Worm (Caenorhabditis elegans): ENCODE measurements around the gene K11H3.3.

- TF ChIP-seq lin-11 (tag; optimal IDR thresholded peaks at IDR 0.05) (no peak), zag-1 (tag; optimal IDR thresholded peaks at IDR 0.05) (no peak), nhr-237 (tag; optimal IDR thresholded peaks at IDR 0.05) (no peak), elt-3 (tag; optimal IDR thresholded peaks at IDR 0.05) (no peak), ama-1 (optimal IDR thresholded peaks at IDR 0.05) (no peak), unc-62 (GFP tag; optimal IDR thresholded peaks at IDR 0.05) (no peak), nhr-77 (tag; optimal IDR thresholded peaks at IDR 0.05) (no peak), mdl-1 (tag; optimal IDR thresholded peaks at IDR 0.05) (no peak), lin-39 (tag; optimal IDR thresholded peaks at IDR 0.05) (no peak), lsy-2 (tag; optimal IDR thresholded peaks at IDR 0.05) (no peak), mab-5 (tag; optimal IDR thresholded peaks at IDR 0.05) (no peak), nhr-12 (tag; optimal IDR thresholded peaks at IDR 0.05) (no peak)
These were observed 19.4 kb downstream of the K11H3.3 start, which contains the start of gene ZK757.1 for ce11 chrIII:9871032-9871431.
